Fruit fly (Drosophila melanogaster): ENCODE data around the gene CG34028.

DNA sequence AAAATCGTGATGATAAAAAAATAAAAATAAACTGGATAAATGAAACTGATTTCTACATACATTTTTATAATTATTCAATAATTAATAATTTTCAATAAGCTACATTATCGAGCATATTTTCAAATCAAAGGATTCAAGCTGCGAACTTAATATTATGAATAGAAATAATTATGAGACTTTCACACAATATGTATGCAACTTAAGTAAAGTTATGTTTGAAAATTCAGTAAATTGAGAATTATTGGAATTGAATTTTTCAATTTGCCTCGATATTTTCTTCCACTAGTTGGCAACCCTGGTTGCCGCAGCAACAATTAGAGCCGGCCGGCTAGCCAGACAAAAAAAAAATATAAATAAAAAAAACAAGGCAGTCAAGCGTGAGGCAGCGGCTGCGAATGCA lies 44.3 kb upstream of the CG34028 start:
- TF ChIP-seq Sin3A (optimal IDR thresholded peaks at IDR 0.05) (no peak), ttk (optimal IDR thresholded peaks at IDR 0.05) (no peak), insv (optimal IDR thresholded peaks at IDR 0.05) (no peak), psq (optimal IDR thresholded peaks at IDR 0.05) (no peak), h (optimal IDR thresholded peaks at IDR 0.05) (no peak), Myc (optimal IDR thresholded peaks at IDR 0.05) (no peak)
